Worm (Caenorhabditis elegans) whole organism, midembryonic: ENCODE data around the gene vps-22.

ENCODE experiments used
- cog-1 ChIP-seq: sonication (generic microtip); optimal IDR thresholded peaks from 2 replicates; lab custom pipeline; 2016; ENCODE audit warnings: missing genetic modification characterization, missing compliant biosample characterization
- ref-1 ChIP-seq: fragments of 200-800 bp; sonication (Bioruptor generic); conservative IDR thresholded peaks from 2 replicates; pipeline ENCODE4 v1.3.6; 2022; ENCODE audit warnings: missing genetic modification reagents, missing genetic modification characterization, missing compliant biosample characterization
- tab-1 ChIP-seq: fragments of 200-800 bp; sonication (Bioruptor generic); IDR thresholded peaks from 2 replicates; pipeline ENCODE4 v1.3.6; 2022; ENCODE audit warnings: missing genetic modification characterization, missing compliant biosample characterization
- ztf-23 ChIP-seq: fragments of 200-800 bp; sonication (Bioruptor generic); IDR thresholded peaks from 2 replicates; pipeline ENCODE4 v1.3.6; 2022; ENCODE audit warnings: missing genetic modification reagents, missing genetic modification characterization, missing compliant biosample characterization

ce11 chrIII:4937022-4937421, 25.3 kb downstream of the vps-22 start, which contains the start of gene fsn-1:
- TF ChIP-seq ref-1 (GFP tag; lab: Robert Waterston, UW) (no peak), tab-1 (GFP tag; lab: Robert Waterston, UW) (no peak), cog-1 (no peak), ztf-23 (GFP tag; lab: Robert Waterston, UW) (no peak)
